Fruit fly (Drosophila melanogaster) whole organism, embryonic: Measurements from ENCODE around the gene CG7556.

Experiments used
- Adf1 ChIP-seq: fragments of 200-800 bp; sonication (Bioruptor generic); IDR thresholded peaks from 2 replicates; pipeline ENCODE4 v1.3.6; 2022; ENCODE audit warnings: missing biosample characterization, missing genetic modification characterization
- Atf6 ChIP-seq: fragments of 200-800 bp; sonication (Bioruptor generic); IDR thresholded peaks from 2 replicates; pipeline ENCODE4 v1.3.6; 2022; ENCODE audit warnings: missing biosample characterization, missing genetic modification characterization
- BEAF-32 ChIP-seq: fragments of 200-800 bp; sonication (Bioruptor generic); optimal IDR thresholded peaks from 3 replicates; lab custom pipeline; 2017; ENCODE audit warnings: missing biosample characterization, missing genetic modification characterization, mild to moderate bottlenecking, moderate library complexity, missing genetic modification reagents
- CG12155 ChIP-seq: fragments of 200-800 bp; sonication (Bioruptor generic); optimal IDR thresholded peaks from 3 replicates; lab custom pipeline; 2016; ENCODE audit warnings: missing biosample characterization, missing genetic modification characterization
- CG12219 ChIP-seq: fragments of 200-800 bp; sonication (Bioruptor generic); optimal IDR thresholded peaks from 3 replicates; lab custom pipeline; 2018; ENCODE audit warnings: missing biosample characterization, mild to moderate bottlenecking, missing genetic modification characterization
- CG12744 ChIP-seq: fragments of 200-800 bp; sonication (Bioruptor generic); optimal IDR thresholded peaks from 2 replicates; lab custom pipeline; 2016; ENCODE audit warnings: missing biosample characterization, missing genetic modification characterization
- CG13424 ChIP-seq: fragments of 200-800 bp; sonication (Bioruptor generic); optimal IDR thresholded peaks from 2 replicates; lab custom pipeline; 2019; ENCODE audit warnings: missing biosample characterization, mild to moderate bottlenecking, missing genetic modification characterization, moderate library complexity
- CG14860 ChIP-seq: fragments of 200-800 bp; sonication (Bioruptor generic); IDR thresholded peaks from 3 replicates; pipeline ENCODE4 v1.3.6; 2022; ENCODE audit warnings: missing biosample characterization, missing genetic modification characterization; ENCODE audit not compliant: partially characterized antibody
- CG15269 ChIP-seq: fragments of 200-800 bp; sonication (Bioruptor generic); optimal IDR thresholded peaks from 2 replicates; lab custom pipeline; 2018; ENCODE audit warnings: missing biosample characterization, mild to moderate bottlenecking, missing genetic modification characterization, moderate library complexity
- CG17361 ChIP-seq: fragments of 200-800 bp; sonication (Bioruptor generic); IDR thresholded peaks from 3 replicates; pipeline ENCODE4 v1.3.6; 2022; ENCODE audit warnings: missing biosample characterization, missing genetic modification characterization
- CG32532 ChIP-seq: fragments of 200-800 bp; sonication (Bioruptor generic); IDR thresholded peaks from 2 replicates; pipeline ENCODE4 v1.3.6; 2022; ENCODE audit warnings: missing biosample characterization, missing genetic modification characterization
- CG3281 ChIP-seq: fragments of 200-800 bp; sonication (Bioruptor generic); optimal IDR thresholded peaks from 3 replicates; lab custom pipeline; 2017; ENCODE audit warnings: missing biosample characterization, mild to moderate bottlenecking, missing genetic modification characterization
- CG33213 ChIP-seq: fragments of 200-800 bp; sonication (Bioruptor generic); optimal IDR thresholded peaks from 3 replicates; lab custom pipeline; 2016; ENCODE audit warnings: missing biosample characterization, missing genetic modification characterization
- CG34376 ChIP-seq: fragments of 200-800 bp; sonication (Bioruptor generic); optimal IDR thresholded peaks from 2 replicates; lab custom pipeline; 2018; ENCODE audit warnings: missing biosample characterization, mild to moderate bottlenecking, missing genetic modification characterization
- CG34422 ChIP-seq: fragments of 200-800 bp; sonication (Bioruptor generic); IDR thresholded peaks from 3 replicates; pipeline ENCODE4 v1.3.6; 2022; ENCODE audit warnings: missing biosample characterization, missing genetic modification characterization
- CG5953 ChIP-seq: fragments of 200-800 bp; sonication (Bioruptor generic); IDR thresholded peaks from 2 replicates; pipeline ENCODE4 v1.3.6; 2022; ENCODE audit warnings: missing biosample characterization, missing genetic modification characterization
- CG6175 ChIP-seq: fragments of 200-800 bp; sonication (Bioruptor generic); IDR thresholded peaks from 3 replicates; pipeline ENCODE4 v1.3.6; 2022; ENCODE audit warnings: missing biosample characterization, missing genetic modification characterization
- CG7963 ChIP-seq: fragments of 200-800 bp; sonication (Bioruptor generic); IDR thresholded peaks from 3 replicates; pipeline ENCODE4 v1.3.6; 2022; ENCODE audit warnings: missing biosample characterization, missing genetic modification characterization; ENCODE audit not compliant: partially characterized antibody
- CG8290 ChIP-seq, 3 experiments: fragments of 200-800 bp; sonication (Bioruptor generic); optimal IDR thresholded peaks; 2 replicates each; lab custom pipeline; 2016 to 2019; ENCODE audit warnings: missing biosample characterization in 3 of 3, missing genetic modification characterization in 3 of 3, mild to moderate bottlenecking in 2 of 3, moderate library complexity in 1 of 3
- CG9932 ChIP-seq: fragments of 200-800 bp; sonication (Bioruptor generic); IDR thresholded peaks from 2 replicates; pipeline ENCODE4 v1.3.6; 2022; ENCODE audit warnings: missing biosample characterization, missing genetic modification characterization
- CkIIα-i1 ChIP-seq: fragments of 200-800 bp; sonication (Bioruptor generic); IDR thresholded peaks from 2 replicates; pipeline ENCODE4 v1.3.6; 2022; ENCODE audit warnings: missing biosample characterization, missing genetic modification characterization
- D19B ChIP-seq: fragments of 200-800 bp; sonication (Bioruptor generic); optimal IDR thresholded peaks from 2 replicates; lab custom pipeline; 2017; ENCODE audit warnings: missing biosample characterization, mild to moderate bottlenecking, missing genetic modification characterization
- Dbx ChIP-seq: fragments of 200-800 bp; sonication (Bioruptor generic); IDR thresholded peaks from 3 replicates; pipeline ENCODE4 v1.3.6; 2022; ENCODE audit warnings: missing biosample characterization, missing genetic modification characterization
- HLH54F ChIP-seq: fragments of 200-800 bp; sonication (Bioruptor generic); optimal IDR thresholded peaks from 3 replicates; lab custom pipeline; 2016; ENCODE audit warnings: missing biosample characterization, missing genetic modification characterization
- HmgZ ChIP-seq: fragments of 200-800 bp; sonication (Bioruptor generic); optimal IDR thresholded peaks from 2 replicates; lab custom pipeline; 2018; ENCODE audit warnings: missing biosample characterization, mild to moderate bottlenecking, missing genetic modification characterization
- Hmr ChIP-seq: fragments of 200-800 bp; sonication (Bioruptor generic); optimal IDR thresholded peaks from 3 replicates; lab custom pipeline; 2017; ENCODE audit warnings: mild to moderate bottlenecking, missing biosample characterization, missing genetic modification reagents, missing genetic modification characterization
- MTF-1 ChIP-seq: fragments of 200-800 bp; sonication (Bioruptor generic); optimal IDR thresholded peaks from 2 replicates; lab custom pipeline; 2018; ENCODE audit warnings: missing biosample characterization, mild to moderate bottlenecking, missing genetic modification characterization, borderline replicate concordance
- Mad ChIP-seq: fragments of 200-800 bp; sonication (Bioruptor generic); optimal IDR thresholded peaks from 2 replicates; lab custom pipeline; 2016; ENCODE audit warnings: missing biosample characterization, missing genetic modification characterization
- Ptx1 ChIP-seq: fragments of 200-800 bp; sonication (Bioruptor generic); IDR thresholded peaks from 2 replicates; pipeline ENCODE4 v1.3.6; 2022; ENCODE audit warnings: missing biosample characterization, missing genetic modification characterization
- aop ChIP-seq: fragments of 200-800 bp; sonication (Bioruptor generic); IDR thresholded peaks from 2 replicates; pipeline ENCODE4 v1.3.6; 2022; ENCODE audit warnings: missing biosample characterization, missing genetic modification characterization
- btn ChIP-seq: fragments of 200-800 bp; sonication (Bioruptor generic); optimal IDR thresholded peaks from 2 replicates; lab custom pipeline; 2016; ENCODE audit warnings: missing biosample characterization, missing genetic modification characterization
- cato ChIP-seq: fragments of 200-800 bp; sonication (Bioruptor generic); optimal IDR thresholded peaks from 2 replicates; lab custom pipeline; 2016; ENCODE audit warnings: missing biosample characterization, missing genetic modification characterization, borderline replicate concordance
- cg ChIP-seq: fragments of 200-800 bp; sonication (Bioruptor generic); optimal IDR thresholded peaks from 3 replicates; lab custom pipeline; 2019; ENCODE audit warnings: missing biosample characterization, mild to moderate bottlenecking, missing genetic modification characterization, moderate library complexity
- cwo ChIP-seq: fragments of 200-800 bp; sonication (Bioruptor generic); optimal IDR thresholded peaks from 3 replicates; lab custom pipeline; 2017; ENCODE audit warnings: missing biosample characterization, missing genetic modification characterization, mild to moderate bottlenecking, moderate library complexity, missing genetic modification reagents
- dysf ChIP-seq: fragments of 200-800 bp; sonication (Bioruptor generic); IDR thresholded peaks from 3 replicates; pipeline ENCODE4 v1.3.6; 2022; ENCODE audit warnings: missing biosample characterization, missing genetic modification characterization
- ewg ChIP-seq: fragments of 200-800 bp; sonication (Bioruptor generic); optimal IDR thresholded peaks from 3 replicates; lab custom pipeline; 2017; ENCODE audit warnings: mild to moderate bottlenecking, missing biosample characterization, missing genetic modification reagents, missing genetic modification characterization
- exex ChIP-seq: fragments of 200-800 bp; sonication (Bioruptor generic); optimal IDR thresholded peaks from 4 replicates; lab custom pipeline; 2018; ENCODE audit warnings: missing biosample characterization, mild to moderate bottlenecking, missing genetic modification characterization, moderate library complexity
- grau ChIP-seq: fragments of 200-800 bp; optimal IDR thresholded peaks from 3 replicates; lab custom pipeline; 2019; ENCODE audit warnings: missing biosample characterization, mild to moderate bottlenecking, missing genetic modification characterization, moderate library complexity
- lab ChIP-seq: fragments of 200-800 bp; sonication (Bioruptor generic); optimal IDR thresholded peaks from 3 replicates; lab custom pipeline; 2017; ENCODE audit warnings: missing biosample characterization, missing genetic modification characterization, mild to moderate bottlenecking, moderate library complexity, missing genetic modification reagents
- lov ChIP-seq, 2 experiments: fragments of 200-800 bp in 1 of 2; fragments of >200 bp in 1 of 2; sonication (Bioruptor generic) in 1 of 2; IDR thresholded peaks in 1 of 2; optimal IDR thresholded peaks in 1 of 2; 2 replicates in 1 of 2; 3 replicates in 1 of 2; pipeline versions ENCODE4 v1.3.6 to Lab custom; 2017 to 2022; ENCODE audit warnings: missing biosample characterization in 1 of 2, missing genetic modification characterization in 1 of 2
- pan ChIP-seq, 4 experiments: fragments of >200 bp in 3 of 4; fragments of 200-800 bp in 1 of 4; sonication (Bioruptor generic) in 1 of 4; optimal IDR thresholded peaks in 3 of 4; IDR thresholded peaks in 1 of 4; 2 replicates each; pipeline versions ENCODE4 v1.3.6 to Lab custom; 2017 to 2022; ENCODE audit warnings: missing biosample characterization in 2 of 4, missing genetic modification characterization in 2 of 4, mixed read lengths in 1 of 4
- sd ChIP-seq: fragments of 200-800 bp; sonication (Bioruptor generic); optimal IDR thresholded peaks from 3 replicates; lab custom pipeline; 2018; ENCODE audit warnings: missing biosample characterization, mild to moderate bottlenecking, missing genetic modification characterization, moderate library complexity
- sug ChIP-seq: fragments of 200-800 bp; optimal IDR thresholded peaks from 2 replicates; lab custom pipeline; 2019; ENCODE audit warnings: missing biosample characterization, mild to moderate bottlenecking, missing genetic modification characterization, moderate library complexity
- tio ChIP-seq: fragments of 200-800 bp; sonication (Bioruptor generic); optimal IDR thresholded peaks from 2 replicates; lab custom pipeline; 2017; ENCODE audit warnings: missing biosample characterization, missing genetic modification characterization, inconsistent platforms
- wdn ChIP-seq: fragments of 200-800 bp; sonication (Bioruptor generic); IDR thresholded peaks from 2 replicates; pipeline ENCODE4 v1.3.6; 2022; ENCODE audit warnings: missing biosample characterization, missing genetic modification characterization

The CG7556 gene

DNA sequence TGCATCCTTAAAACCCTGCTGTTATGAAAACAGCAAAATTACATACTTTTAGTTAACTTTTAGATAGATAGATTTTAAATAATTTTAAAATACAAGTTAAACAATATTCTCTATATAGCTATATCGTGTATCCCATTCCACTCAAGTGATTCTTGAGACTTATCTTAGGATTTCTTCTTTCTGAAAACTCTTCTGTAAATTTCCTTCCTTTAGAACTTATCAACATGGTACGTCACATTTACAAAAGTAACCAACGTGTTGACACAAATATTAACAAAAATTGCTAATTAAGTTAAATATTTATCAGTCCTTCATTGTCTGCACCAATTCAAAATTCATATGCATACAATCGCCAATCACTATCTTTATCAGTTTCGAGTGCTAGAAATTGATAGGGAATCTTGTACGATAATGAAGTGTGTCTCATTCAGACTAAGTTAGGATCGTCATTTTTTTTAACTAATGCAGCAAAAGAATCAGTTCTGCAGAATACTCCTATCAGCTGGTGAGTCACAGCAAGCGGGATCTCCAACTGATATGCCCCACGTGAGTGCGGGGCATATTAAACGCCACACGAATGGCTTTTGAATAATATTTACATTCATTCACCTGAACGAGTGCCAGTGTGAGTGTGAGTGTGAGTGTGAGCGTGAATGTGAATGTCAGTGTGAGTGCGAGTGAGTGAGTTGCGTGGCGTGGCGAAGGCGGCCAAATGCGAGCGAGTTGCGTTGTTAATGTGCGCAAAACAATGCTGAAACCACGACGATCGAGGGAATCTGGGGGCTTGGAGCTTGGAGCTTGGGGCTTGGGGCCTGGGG is 11.8 kb downstream of the CG7556 start:
- TF ChIP-seq MTF-1 = peak; percentile 0
- 0 out of 2 replicates have a peak, but pooled peaks have one; percentile 13 for TF ChIP-seq aop (GFP tag; lab: Robert Waterston, UW)
- TF ChIP-seq Adf1 = peak; percentile 88
- peak; percentile 80 for TF ChIP-seq cg (GFP tag; lab: Kevin White, UChicago)
- TF ChIP-seq CG8290 (GFP tag; optimal IDR thresholded peaks at IDR 0.05; lab: Kevin White, UChicago) = no peak
- peak in 1 of 2 experiments; percentile 76 for TF ChIP-seq CG8290 (tag; optimal IDR thresholded peaks at IDR 0.05; lab: Kevin White, UChicago)
- TF ChIP-seq dysf (GFP tag; lab: Robert Waterston, UW) = peak; percentile 34; the same call in 1 of the 3 replicates
- no peak for TF ChIP-seq btn (GFP tag; lab: Kevin White, UChicago)
- TF ChIP-seq CG7963 = no peak
- TF ChIP-seq CG15269 (tag; lab: Kevin White, UChicago) = peak; percentile 7
- TF ChIP-seq cato (GFP tag; lab: Kevin White, UChicago) = no peak
- no peak for TF ChIP-seq CG33213
- peak; percentile 34; the same call in 1 of the 2 replicates for TF ChIP-seq CG32532 (GFP tag; lab: Robert Waterston, UW)
- peak; percentile 27; the same call in 1 of the 3 replicates for TF ChIP-seq CG34422 (GFP tag; lab: Robert Waterston, UW)
- peak; percentile 66 for TF ChIP-seq sug (tag; lab: Kevin White, UChicago)
- TF ChIP-seq ewg = no peak
- TF ChIP-seq lab (GFP tag; lab: Kevin White, UChicago) = peak; percentile 24
- TF ChIP-seq Atf6 (GFP tag; lab: Robert Waterston, UW) = 0 out of 2 replicates have a peak, but pooled peaks have one; percentile 18
- TF ChIP-seq cwo (GFP tag; lab: Kevin White, UChicago) = peak; percentile 51
- TF ChIP-seq HLH54F (GFP tag; lab: Kevin White, UChicago) = no peak
- TF ChIP-seq Hmr (GFP tag; lab: Kevin White, UChicago) = peak; percentile 24
- no peak for TF ChIP-seq CG12744 (GFP tag; lab: Kevin White, UChicago)
- TF ChIP-seq wdn (GFP tag; lab: Robert Waterston, UW) = no peak
- TF ChIP-seq CG13424 (tag; lab: Kevin White, UChicago) = no peak
- TF ChIP-seq D19B (GFP tag; lab: Kevin White, UChicago) = peak; percentile 51
- TF ChIP-seq CkIIα-i1 = no peak
- TF ChIP-seq CG12155 (GFP tag; lab: Kevin White, UChicago) = no peak
- no peak for TF ChIP-seq tio
- no peak for TF ChIP-seq CG34376 (GFP tag; lab: Kevin White, UChicago)
- TF ChIP-seq CG14860 (GFP tag; lab: Robert Waterston, UW) = no peak
- peak; percentile 69 for TF ChIP-seq sd
- no peak for TF ChIP-seq CG3281 (GFP tag; lab: Kevin White, UChicago)
- TF ChIP-seq CG17361 = no peak
- no peak for TF ChIP-seq grau (tag; lab: Kevin White, UChicago)
- no peak for TF ChIP-seq BEAF-32 (GFP tag; lab: Kevin White, UChicago)
- 0 out of 2 replicates have a peak, but pooled peaks have one; percentile 15 for TF ChIP-seq Ptx1 (GFP tag; lab: Robert Waterston, UW)
- TF ChIP-seq Dbx = 0 out of 3 replicates have a peak, but pooled peaks have one; percentile 36
- no peak for TF ChIP-seq pan (optimal IDR thresholded peaks at IDR 0.05; lab: Kevin White, UChicago)
- peak in 1 of 2 experiments; percentile 49 for TF ChIP-seq pan (GFP tag; optimal IDR thresholded peaks at IDR 0.05 in 1 of 2, IDR thresholded peaks at IDR 0.05 in 1 of 2)
- TF ChIP-seq lov (optimal IDR thresholded peaks at IDR 0.05; lab: Kevin White, UChicago) = no peak
- 0 out of 3 replicates have a peak, but pooled peaks have one; percentile 46 for TF ChIP-seq lov (GFP tag; IDR thresholded peaks at IDR 0.05; lab: Robert Waterston, UW)
- TF ChIP-seq CG12219 = peak; percentile 27
- no peak for TF ChIP-seq CG5953
- no peak for TF ChIP-seq Mad (GFP tag; lab: Kevin White, UChicago)
- TF ChIP-seq CG9932 = peak; percentile 45
- peak; percentile 37 for TF ChIP-seq HmgZ (tag; lab: Kevin White, UChicago)
- TF ChIP-seq exex = peak; percentile 44
- TF ChIP-seq CG6175 (GFP tag; lab: Robert Waterston, UW) = peak; percentile 73; the same call in 2 of the 3 replicates
